Worm (Caenorhabditis elegans) whole organism, L4 larva: ENCODE data around the gene K11H3.2.

Experiments used
- aly-2 ChIP-seq: sonication (generic microtip); optimal IDR thresholded peaks from 2 replicates; lab custom pipeline; 2018; ENCODE audit warnings: missing biosample characterization, missing genetic modification characterization
- dpl-1 ChIP-seq: fragments of 150-350 bp; optimal IDR thresholded peaks from 2 replicates; lab custom pipeline; 2014; ENCODE audit warnings: missing biosample characterization, missing genetic modification reagents, missing genetic modification characterization
- nhr-237 ChIP-seq: sonication (generic microtip); optimal IDR thresholded peaks from 2 replicates; lab custom pipeline; 2017; ENCODE audit warnings: missing biosample characterization, missing genetic modification characterization
- unc-39 ChIP-seq: sonication (generic microtip); optimal IDR thresholded peaks from 2 replicates; lab custom pipeline; 2017; ENCODE audit warnings: missing biosample characterization, missing genetic modification characterization
- unc-62 ChIP-seq, 3 experiments: fragments of 150-350 bp in 1 of 3; sonication (generic microtip); optimal IDR thresholded peaks in 2 of 3; peaks in 1 of 3; 1 replicate in 1 of 3; 2 replicates in 2 of 3; lab custom pipeline; 2014 to 2017; ENCODE audit warnings: missing biosample characterization in 3 of 3, missing genetic modification characterization in 3 of 3, missing genetic modification reagents in 3 of 3, missing genotype in 1 of 3
- zip-11 ChIP-seq: fragments of 200-800 bp; sonication (Bioruptor generic); IDR thresholded peaks from 2 replicates; pipeline ENCODE4 v1.3.6; 2022; ENCODE audit warnings: missing genetic modification characterization, missing compliant biosample characterization

- TF ChIP-seq unc-62 (GFP tag; optimal IDR thresholded peaks at IDR 0.05 in 1 of 2; lab: Kevin White, UChicago): no peak
- TF ChIP-seq unc-62 (tag; optimal IDR thresholded peaks at IDR 0.05; lab: Kevin White, UChicago): no peak
- TF ChIP-seq zip-11 (GFP tag; lab: Robert Waterston, UW): no peak
- TF ChIP-seq aly-2 (tag; lab: Kevin White, UChicago): no peak
- TF ChIP-seq nhr-237 (tag; lab: Kevin White, UChicago): no peak
- no peak for TF ChIP-seq unc-39 (tag; lab: Kevin White, UChicago)
- no peak for TF ChIP-seq dpl-1 (GFP tag; lab: Kevin White, UChicago)
Observed at ce11 chrIII:9832569-9832968, 13.6 kb upstream of the K11H3.2 start.
